Fruit fly (Drosophila melanogaster) whole organism, embryonic: ENCODE measurements around the gene Vps37B.
A peak's percentile ranks its signal among the peaks of the same experiment; 100 is the strongest.

Experiments
- Atf6 ChIP-seq: fragments of 200-800 bp; sonication (Bioruptor generic); IDR thresholded peaks from 2 replicates; pipeline ENCODE4 v1.3.6; 2022; ENCODE audit warnings: missing biosample characterization, missing genetic modification characterization
- CG10366 ChIP-seq: fragments of 200-800 bp; sonication (Bioruptor generic); IDR thresholded peaks from 2 replicates; pipeline ENCODE4 v1.3.6; 2022; ENCODE audit warnings: missing biosample characterization, missing genetic modification characterization
- CG13296 ChIP-seq: fragments of 200-800 bp; sonication (Bioruptor generic); optimal IDR thresholded peaks from 3 replicates; lab custom pipeline; 2018; ENCODE audit warnings: missing biosample characterization, mild to moderate bottlenecking, missing genetic modification characterization
- CG15514 ChIP-seq: fragments of 200-800 bp; sonication (Bioruptor generic); optimal IDR thresholded peaks from 3 replicates; lab custom pipeline; 2017; ENCODE audit warnings: missing biosample characterization, missing genetic modification characterization, mild to moderate bottlenecking, moderate library complexity, missing genetic modification reagents
- CG16815 ChIP-seq: fragments of 200-800 bp; sonication (Bioruptor generic); optimal IDR thresholded peaks from 3 replicates; lab custom pipeline; 2017; ENCODE audit warnings: missing biosample characterization, mild to moderate bottlenecking, missing genetic modification characterization
- CG17328 ChIP-seq: fragments of 200-800 bp; sonication (Bioruptor generic); IDR thresholded peaks from 2 replicates; pipeline ENCODE4 v1.3.6; 2022; ENCODE audit warnings: missing biosample characterization, missing genetic modification characterization
- CG17361 ChIP-seq: fragments of 200-800 bp; sonication (Bioruptor generic); IDR thresholded peaks from 3 replicates; pipeline ENCODE4 v1.3.6; 2022; ENCODE audit warnings: missing biosample characterization, missing genetic modification characterization
- CG18011 ChIP-seq: fragments of 200-800 bp; sonication (Bioruptor generic); optimal IDR thresholded peaks from 2 replicates; lab custom pipeline; 2017; ENCODE audit warnings: missing biosample characterization, missing genetic modification characterization, mild to moderate bottlenecking, moderate library complexity, missing genotype
- CG18619 ChIP-seq: fragments of 200-800 bp; sonication (Bioruptor generic); optimal IDR thresholded peaks from 3 replicates; lab custom pipeline; 2017; ENCODE audit warnings: missing biosample characterization, mild to moderate bottlenecking, missing genetic modification characterization
- CG2199 ChIP-seq: fragments of 200-800 bp; sonication (Bioruptor generic); IDR thresholded peaks from 3 replicates; pipeline ENCODE4 v1.3.6; 2022; ENCODE audit warnings: missing biosample characterization, missing genetic modification characterization
- CG32767 ChIP-seq: fragments of 200-800 bp; sonication (Bioruptor generic); IDR thresholded peaks from 2 replicates; pipeline ENCODE4 v1.3.6; 2022; ENCODE audit warnings: missing biosample characterization, missing genetic modification characterization
- CG3726 ChIP-seq: fragments of 200-800 bp; sonication (Bioruptor generic); IDR thresholded peaks from 3 replicates; pipeline ENCODE4, ENCODE4 v1.3.6; 2022; ENCODE audit warnings: missing biosample characterization, missing genetic modification characterization
- CG6272 ChIP-seq: fragments of 200-800 bp; sonication (Bioruptor generic); IDR thresholded peaks from 2 replicates; pipeline ENCODE4 v1.3.6; 2022; ENCODE audit warnings: missing biosample characterization, missing genetic modification characterization
- CG8281 ChIP-seq: fragments of 200-800 bp; sonication (Bioruptor generic); optimal IDR thresholded peaks from 2 replicates; lab custom pipeline; 2018; ENCODE audit warnings: missing biosample characterization, mild to moderate bottlenecking, missing genetic modification characterization, moderate library complexity
- CG8765 ChIP-seq: fragments of 200-800 bp; sonication (Bioruptor generic); IDR thresholded peaks from 2 replicates; pipeline ENCODE4 v1.3.6; 2022; ENCODE audit warnings: missing biosample characterization, missing genetic modification characterization
- CG8944 ChIP-seq: fragments of 200-800 bp; sonication (Bioruptor generic); optimal IDR thresholded peaks from 3 replicates; lab custom pipeline; 2016; ENCODE audit warnings: missing biosample characterization, missing genetic modification characterization
- CrebB ChIP-seq: fragments of 200-800 bp; sonication (Bioruptor generic); optimal IDR thresholded peaks from 3 replicates; lab custom pipeline; 2018; ENCODE audit warnings: missing biosample characterization, mild to moderate bottlenecking, missing genetic modification characterization
- Dek ChIP-seq: fragments of 200-800 bp; sonication (Bioruptor generic); optimal IDR thresholded peaks from 3 replicates; lab custom pipeline; 2019; ENCODE audit warnings: missing biosample characterization, mild to moderate bottlenecking, missing genetic modification characterization, moderate library complexity
- Dip2 ChIP-seq: fragments of 200-800 bp; sonication (Bioruptor generic); IDR thresholded peaks from 2 replicates; pipeline ENCODE4 v1.3.6; 2022; ENCODE audit warnings: missing biosample characterization, missing genetic modification characterization
- ERR ChIP-seq: fragments of 200-800 bp; sonication (Bioruptor generic); optimal IDR thresholded peaks from 2 replicates; lab custom pipeline; 2016; ENCODE audit warnings: missing biosample characterization, missing genetic modification characterization
- Elba2 ChIP-seq: fragments of 200-800 bp; sonication (Bioruptor generic); optimal IDR thresholded peaks from 3 replicates; lab custom pipeline; 2016; ENCODE audit warnings: missing biosample characterization, missing genetic modification characterization
- Gsc ChIP-seq: fragments of 200-800 bp; sonication (Bioruptor generic); IDR thresholded peaks from 2 replicates; pipeline ENCODE4 v1.3.6; 2022; ENCODE audit warnings: missing biosample characterization, missing genetic modification characterization
- HmgD ChIP-seq: fragments of 200-800 bp; sonication (Bioruptor generic); optimal IDR thresholded peaks from 3 replicates; lab custom pipeline; 2016; ENCODE audit warnings: missing biosample characterization, missing genetic modification characterization
- Hr3 ChIP-seq: fragments of 200-800 bp; sonication (Bioruptor generic); optimal IDR thresholded peaks from 3 replicates; lab custom pipeline; 2016; ENCODE audit warnings: missing biosample characterization, missing genetic modification characterization
- Hr78 ChIP-seq, 2 experiments: fragments of 200-800 bp in 1 of 2; fragments of >200 bp in 1 of 2; sonication (Bioruptor generic) in 1 of 2; optimal IDR thresholded peaks; 2 replicates each; lab custom pipeline; 2017 to 2019; ENCODE audit warnings: missing biosample characterization in 2 of 2, missing genetic modification characterization in 2 of 2, mild to moderate bottlenecking in 1 of 2, moderate library complexity in 1 of 2
- Hsf ChIP-seq: fragments of 200-800 bp; sonication (Bioruptor generic); optimal IDR thresholded peaks from 3 replicates; lab custom pipeline; 2016; ENCODE audit warnings: missing biosample characterization, missing genetic modification characterization
- NfI ChIP-seq: fragments of 200-800 bp; sonication (Bioruptor generic); optimal IDR thresholded peaks from 3 replicates; lab custom pipeline; 2018; ENCODE audit warnings: missing biosample characterization, mild to moderate bottlenecking, missing genetic modification characterization, moderate library complexity
- Ptx1 ChIP-seq: fragments of 200-800 bp; sonication (Bioruptor generic); IDR thresholded peaks from 2 replicates; pipeline ENCODE4 v1.3.6; 2022; ENCODE audit warnings: missing biosample characterization, missing genetic modification characterization
- Sin3A ChIP-seq: fragments of >200 bp; optimal IDR thresholded peaks from 2 replicates; lab custom pipeline; 2018
- Ssrp ChIP-seq: fragments of 200-800 bp; sonication (Bioruptor generic); optimal IDR thresholded peaks from 2 replicates; lab custom pipeline; 2018; ENCODE audit warnings: missing biosample characterization, mild to moderate bottlenecking, missing genetic modification characterization, moderate library complexity
- YL-1 ChIP-seq: fragments of 200-800 bp; sonication (Bioruptor generic); optimal IDR thresholded peaks from 3 replicates; lab custom pipeline; 2017; ENCODE audit warnings: missing biosample characterization, mild to moderate bottlenecking, missing genetic modification characterization
- ara ChIP-seq: fragments of 200-800 bp; sonication (Bioruptor generic); IDR thresholded peaks from 2 replicates; pipeline ENCODE4 v1.3.6; 2022; ENCODE audit warnings: missing biosample characterization, missing genetic modification characterization
- ash1 ChIP-seq: fragments of 200-800 bp; sonication (Bioruptor generic); optimal IDR thresholded peaks from 2 replicates; lab custom pipeline; 2018; ENCODE audit warnings: missing biosample characterization, mild to moderate bottlenecking, missing genetic modification characterization
- bbx ChIP-seq: fragments of 200-800 bp; sonication (Bioruptor generic); IDR thresholded peaks from 2 replicates; pipeline ENCODE4 v1.3.6; 2022; ENCODE audit warnings: missing biosample characterization, missing genetic modification characterization; ENCODE audit not compliant: partially characterized antibody
- cad ChIP-seq: fragments of >200 bp; optimal IDR thresholded peaks from 2 replicates; lab custom pipeline; 2017; ENCODE audit warnings: missing biosample characterization, missing genetic modification characterization
- croc ChIP-seq: fragments of 200-800 bp; sonication (Bioruptor generic); conservative IDR thresholded peaks from 3 replicates; pipeline ENCODE4 v1.3.6; 2022; ENCODE audit warnings: missing biosample characterization, missing genetic modification characterization
- da ChIP-seq: fragments of 200-800 bp; sonication (Bioruptor generic); optimal IDR thresholded peaks from 2 replicates; lab custom pipeline; 2016; ENCODE audit warnings: missing biosample characterization, missing genetic modification characterization
- dpn ChIP-seq, 2 experiments: fragments of 200-800 bp; sonication (Bioruptor generic); optimal IDR thresholded peaks; 3 replicates each; lab custom pipeline; 2016; ENCODE audit warnings: missing biosample characterization in 2 of 2, missing genetic modification characterization in 2 of 2
- ems ChIP-seq: fragments of 200-800 bp; sonication (Bioruptor generic); optimal IDR thresholded peaks from 3 replicates; lab custom pipeline; 2016; ENCODE audit warnings: missing biosample characterization, missing genetic modification characterization
- ewg ChIP-seq: fragments of 200-800 bp; sonication (Bioruptor generic); optimal IDR thresholded peaks from 3 replicates; lab custom pipeline; 2017; ENCODE audit warnings: mild to moderate bottlenecking, missing biosample characterization, missing genetic modification reagents, missing genetic modification characterization
- gcm2 ChIP-seq: fragments of 200-800 bp; sonication (Bioruptor generic); optimal IDR thresholded peaks from 2 replicates; lab custom pipeline; 2016; ENCODE audit warnings: missing biosample characterization, missing genetic modification characterization
- hb ChIP-seq: fragments of 200-800 bp; sonication (Bioruptor generic); IDR thresholded peaks from 3 replicates; pipeline ENCODE4 v1.3.6; 2022; ENCODE audit warnings: missing biosample characterization, missing genetic modification characterization; ENCODE audit not compliant: partially characterized antibody
- inv ChIP-seq: fragments of 200-800 bp; sonication (Bioruptor generic); IDR thresholded peaks from 2 replicates; pipeline ENCODE4 v1.3.6; 2022; ENCODE audit warnings: missing biosample characterization, missing genetic modification characterization; ENCODE audit not compliant: partially characterized antibody
- jigr1 ChIP-seq: fragments of 200-800 bp; sonication (Bioruptor generic); IDR thresholded peaks from 3 replicates; pipeline ENCODE4 v1.3.6; 2022; ENCODE audit warnings: missing biosample characterization, missing genetic modification characterization
- lmd ChIP-seq: fragments of 200-800 bp; sonication (Bioruptor generic); IDR thresholded peaks from 2 replicates; pipeline ENCODE4 v1.3.6; 2022; ENCODE audit warnings: missing biosample characterization, missing genetic modification characterization
- nom ChIP-seq: fragments of 200-800 bp; sonication (Bioruptor generic); optimal IDR thresholded peaks from 2 replicates; lab custom pipeline; 2017; ENCODE audit warnings: missing biosample characterization, missing genetic modification characterization, mild to moderate bottlenecking, moderate library complexity, missing genetic modification reagents
- pnt ChIP-seq: fragments of 200-800 bp; sonication (Bioruptor generic); optimal IDR thresholded peaks from 3 replicates; lab custom pipeline; 2016; ENCODE audit warnings: missing biosample characterization, missing genetic modification characterization
- rib ChIP-seq: fragments of 200-800 bp; sonication (Bioruptor generic); IDR thresholded peaks from 2 replicates; pipeline ENCODE4 v1.3.6; 2022; ENCODE audit warnings: missing biosample characterization, missing genetic modification characterization
- shn ChIP-seq: fragments of 200-800 bp; sonication (Bioruptor generic); optimal IDR thresholded peaks from 3 replicates; lab custom pipeline; 2016; ENCODE audit warnings: missing biosample characterization, missing genetic modification characterization
- trem ChIP-seq: fragments of 200-800 bp; optimal IDR thresholded peaks from 3 replicates; lab custom pipeline; 2019; ENCODE audit warnings: missing biosample characterization, mild to moderate bottlenecking, missing genetic modification characterization, moderate library complexity
- wdn ChIP-seq: fragments of 200-800 bp; sonication (Bioruptor generic); IDR thresholded peaks from 2 replicates; pipeline ENCODE4 v1.3.6; 2022; ENCODE audit warnings: missing biosample characterization, missing genetic modification characterization

Vps37B gene

DNA sequence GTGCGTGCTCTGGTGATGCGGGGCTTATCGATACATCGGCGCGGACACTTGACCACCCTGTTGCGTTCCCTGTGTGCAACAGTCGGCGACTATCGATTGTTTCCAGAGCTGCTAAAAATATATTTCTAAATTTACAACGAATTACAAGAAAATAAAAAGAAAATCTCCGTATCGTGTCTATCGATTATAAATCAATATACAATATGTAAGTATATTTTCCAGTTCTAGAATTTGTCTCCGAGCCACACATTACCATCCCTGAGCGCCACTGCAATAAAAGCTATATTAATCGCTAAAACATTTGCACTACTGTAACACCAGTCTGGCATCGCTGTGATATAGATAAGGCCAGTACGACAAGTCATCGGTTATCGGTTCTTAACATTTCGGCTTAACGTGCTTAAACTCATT is 6.2 kb downstream of the Vps37B start, which contains the start of the genes Kat60 and Mms19 (continued):
- TF ChIP-seq ERR (GFP tag; lab: Kevin White, UChicago) (peak; percentile 21), rib (no peak), ara (GFP tag; lab: Robert Waterston, UW) (peak; percentile 72), NfI (GFP tag; lab: Kevin White, UChicago) (peak; percentile 40), bbx (GFP tag; lab: Robert Waterston, UW) (peak; percentile 89), ash1 (GFP tag; lab: Kevin White, UChicago) (no peak), CG10366 (GFP tag; lab: Robert Waterston, UW) (peak; percentile 65), CG32767 (GFP tag; lab: Robert Waterston, UW) (peak; percentile 46; the same call in 1 of the 2 replicates), CG3726 (GFP tag; lab: Robert Waterston, UW) (0 out of 3 replicates have a peak, but pooled peaks have one; percentile 11), CG17361 (GFP tag; lab: Robert Waterston, UW) (no peak; the same call in 1 of the 3 replicates), CG6272 (peak; percentile 70), Sin3A (lab: Kevin White, UChicago) (peak; percentile 100), shn (GFP tag; lab: Kevin White, UChicago) (peak; percentile 65), Elba2 (GFP tag; lab: Kevin White, UChicago) (peak; percentile 60), da (peak; percentile 31), Dip2 (GFP tag; lab: Robert Waterston, UW) (no peak), CG15514 (peak; percentile 76), nom (no peak), dpn (GFP tag; optimal IDR thresholded peaks at IDR 0.05; lab: Kevin White, UChicago) (peak; percentile 76), croc (GFP tag; lab: Robert Waterston, UW) (peak; percentile 27; the same call in 2 of the 3 replicates), lmd (GFP tag; lab: Robert Waterston, UW) (peak; percentile 59), CG8944 (peak; percentile 30), CrebB (tag; lab: Kevin White, UChicago) (peak; percentile 6), CG17328 (GFP tag; lab: Robert Waterston, UW) (peak; percentile 32; the same call in 1 of the 2 replicates), inv (GFP tag; lab: Robert Waterston, UW) (peak; percentile 96), Hsf (peak; percentile 78), Gsc (no peak), Atf6 (GFP tag; lab: Robert Waterston, UW) (no peak), ewg (GFP tag; lab: Kevin White, UChicago) (peak; percentile 26), Ptx1 (GFP tag; lab: Robert Waterston, UW) (peak; percentile 84), trem (tag; lab: Kevin White, UChicago) (peak; percentile 85), CG18011 (GFP tag; lab: Kevin White, UChicago) (peak; percentile 7), CG13296 (GFP tag; lab: Kevin White, UChicago) (no peak), wdn (GFP tag; lab: Robert Waterston, UW) (peak; percentile 54; the same call in 1 of the 2 replicates), Ssrp (tag; lab: Kevin White, UChicago) (peak; percentile 56), CG16815 (GFP tag; lab: Kevin White, UChicago) (peak; percentile 68), Hr3 (GFP tag; lab: Kevin White, UChicago) (peak; percentile 62), YL-1 (GFP tag; lab: Kevin White, UChicago) (peak; percentile 77), jigr1 (peak; percentile 82; the same call in 2 of the 3 replicates), hb (GFP tag; lab: Robert Waterston, UW) (peak; percentile 94), gcm2 (no peak), HmgD (GFP tag; lab: Kevin White, UChicago) (peak; percentile 2), CG8281 (tag; lab: Kevin White, UChicago) (no peak), Dek (tag; lab: Kevin White, UChicago) (no peak), Hr78 (GFP tag; optimal IDR thresholded peaks at IDR 0.05; lab: Kevin White, UChicago) (no peak), CG18619 (GFP tag; lab: Kevin White, UChicago) (no peak), ems (GFP tag; lab: Kevin White, UChicago) (peak; percentile 50), CG2199 (GFP tag; lab: Robert Waterston, UW) (no peak), pnt (GFP tag; lab: Kevin White, UChicago) (peak; percentile 60), CG8765 (GFP tag; lab: Robert Waterston, UW) (peak; percentile 52; the same call in 1 of the 2 replicates), cad (no peak)
